Fruit fly (Drosophila melanogaster) S2 (cell line): ENCODE results near the gene CG33772.
"Not testable (repeated sequence)": the region's sequence is repeated elsewhere in the genome, so short reads cannot be mapped to it uniquely, and the experiment has no call there.

Source experiments
- CG8478 ChIP-seq: fragments of >200 bp; optimal IDR thresholded peaks from 2 replicates; lab custom pipeline; 2018
- CTCF ChIP-seq, 2 experiments: fragments of >200 bp; optimal IDR thresholded peaks; 2 replicates each; lab custom pipeline; 2018

The CG33772 gene

DNA sequence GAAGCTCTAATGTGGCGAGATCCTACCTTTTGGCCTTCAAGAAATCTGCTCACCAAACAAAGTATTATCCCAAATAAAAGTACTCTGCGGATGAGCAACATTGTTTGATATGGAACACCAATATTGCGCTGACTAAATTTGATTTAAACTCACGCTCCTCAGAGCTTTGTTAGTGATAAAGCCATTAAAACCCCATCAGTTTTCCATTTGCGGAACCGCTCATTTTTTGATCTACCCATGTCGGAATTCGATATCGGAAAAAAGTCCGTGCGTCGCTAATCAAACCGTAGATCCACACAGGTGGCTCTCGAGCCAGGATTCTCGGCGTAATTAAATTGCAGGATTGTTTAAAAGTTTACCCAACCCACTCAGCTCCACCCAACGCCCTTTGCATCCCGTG lies at the start of gene CG33772:
CG33772 (minus strand) TSS at position 101 of the 400 bp plus-strand sequence.
- TF ChIP-seq CTCF (optimal IDR thresholded peaks at IDR 0.05; lab: Kevin White, UChicago) (no peak), CG8478 (lab: Kevin White, UChicago) (no peak)

- TF ChIP-seq CG8478 (lab: Kevin White, UChicago) (no peak), CTCF (optimal IDR thresholded peaks at IDR 0.05; lab: Kevin White, UChicago) (no peak)
Observed at dm6 chr3L:22699133-22699532, 46.8 kb upstream of the CG33772 start, which contains the start of gene CG45116. Gene CG45116 (plus strand): TSS chr3L:22699433.

dm6 chr3L:22696930-22697329 lies 44.6 kb upstream of the CG33772 start, which contains the start of gene CG32453:
Gene CG32453 (plus strand): TSS chr3L:22697230.
- TF ChIP-seq CG8478 (lab: Kevin White, UChicago); CTCF (optimal IDR thresholded peaks at IDR 0.05; lab: Kevin White, UChicago): not testable (repeated sequence)

DNA sequence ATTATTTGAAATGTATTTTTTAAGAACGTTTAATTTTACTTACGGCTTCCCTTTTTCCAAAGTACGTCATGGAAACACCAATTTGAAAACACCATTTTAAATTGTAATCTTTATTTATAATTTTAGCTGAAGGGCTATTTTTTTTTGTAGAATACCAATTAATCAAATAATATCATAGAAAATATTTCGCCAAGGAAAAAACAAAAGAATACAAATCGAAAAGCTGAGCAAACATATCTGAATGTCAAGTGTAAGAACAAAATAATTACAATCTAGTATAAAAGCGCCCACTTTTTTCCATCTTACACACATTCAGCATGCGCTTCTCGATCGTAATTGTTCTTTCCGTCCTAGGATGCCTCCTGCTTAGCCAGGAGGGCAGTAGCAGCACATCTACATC lies 43.3 kb upstream of the CG33772 start, which contains the start of gene CG14452:
CG14452 (plus strand) TSS at position 301 of the 400 bp plus-strand sequence.
- TF ChIP-seq CTCF (optimal IDR thresholded peaks at IDR 0.05; lab: Kevin White, UChicago) (no peak), CG8478 (lab: Kevin White, UChicago) (no peak)

DNA sequence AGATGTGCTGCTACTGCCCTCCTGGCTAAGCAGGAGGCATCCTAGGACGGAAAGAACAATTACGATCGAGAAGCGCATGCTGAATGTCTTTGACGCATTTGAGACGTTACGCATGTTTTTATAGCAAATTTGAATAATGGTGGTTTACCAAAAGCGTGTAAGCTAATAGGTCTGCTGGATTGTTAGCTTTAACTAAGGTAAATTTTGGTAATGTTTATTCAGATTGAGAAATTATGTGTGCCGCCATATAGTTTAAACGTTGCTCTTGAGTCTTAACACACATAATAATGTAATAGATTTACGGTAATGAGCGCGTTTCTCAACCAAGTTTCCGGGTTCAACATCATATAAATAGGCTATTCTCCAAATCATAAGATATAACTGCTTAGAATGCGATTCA lies 41.4 kb upstream of the CG33772 start, which contains the start of the genes CG12546 and CG14453:
CG12546 (minus strand) TSS at position 101 of the 400 bp plus-strand sequence.
CG14453 (plus strand) TSS at position 372 of the 400 bp plus-strand sequence.
- no peak for TF ChIP-seq CTCF (optimal IDR thresholded peaks at IDR 0.05; lab: Kevin White, UChicago)
- no peak for TF ChIP-seq CG8478 (lab: Kevin White, UChicago)

DNA sequence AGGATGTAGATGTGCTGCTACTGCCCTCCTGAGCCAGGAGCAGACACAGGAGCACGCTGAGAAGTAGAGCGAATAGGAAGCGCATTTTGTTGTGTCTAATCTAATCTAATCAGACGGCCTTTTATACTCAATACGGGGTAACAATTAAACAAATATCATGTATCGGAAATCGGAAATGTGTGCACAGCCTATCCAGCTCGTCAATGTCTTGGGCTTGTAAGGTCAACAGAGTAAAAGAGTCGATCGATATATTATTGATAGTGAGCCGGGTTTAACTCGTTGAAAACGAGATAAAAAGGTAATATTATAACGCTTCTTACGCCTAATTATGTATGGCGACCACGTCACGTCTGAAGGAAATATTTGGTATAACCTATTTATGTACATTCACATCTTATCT lies 40.1 kb upstream of the CG33772 start, which contains the start of gene CG14454:
CG14454 (minus strand) TSS at position 101 of the 400 bp plus-strand sequence.
- TF ChIP-seq CTCF (optimal IDR thresholded peaks at IDR 0.05; lab: Kevin White, UChicago); CG8478 (lab: Kevin White, UChicago): not testable (repeated sequence)

DNA sequence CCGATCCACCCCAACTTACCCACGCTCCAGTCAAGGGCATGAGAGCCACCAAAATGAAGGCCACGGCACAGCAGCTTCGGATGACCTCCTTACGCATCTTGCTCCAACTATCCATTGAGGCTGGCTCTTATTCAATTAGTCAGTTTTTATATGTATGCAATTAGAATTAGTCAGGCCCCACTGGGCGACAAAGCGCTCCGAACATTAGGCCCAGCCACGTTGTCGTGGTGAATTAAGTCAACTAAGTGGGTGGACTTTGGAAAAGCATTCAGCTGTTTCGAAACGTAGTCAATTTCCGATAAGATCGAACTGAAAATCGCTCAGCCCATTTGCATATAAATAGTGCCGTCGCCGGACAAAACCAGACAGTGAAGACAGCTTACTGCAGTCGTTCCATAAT lies 34.7 kb upstream of the CG33772 start, which contains the start of the genes CG14455 and CG14456:
CG14455 (minus strand) TSS at position 101 of the 400 bp plus-strand sequence.
CG14456 (plus strand) TSS at position 236 of the 400 bp plus-strand sequence.
- TF ChIP-seq CG8478 (lab: Kevin White, UChicago): no peak
- TF ChIP-seq CTCF (optimal IDR thresholded peaks at IDR 0.05; lab: Kevin White, UChicago): no peak

dm6 chr3L:22680932-22681331 lies 28.6 kb upstream of the CG33772 start:
- no peak for TF ChIP-seq CG8478 (lab: Kevin White, UChicago)
- peak in 1 of 2 experiments; percentile 8 for TF ChIP-seq CTCF (optimal IDR thresholded peaks at IDR 0.05; lab: Kevin White, UChicago)

dm6 chr3L:22671699-22672276 lies 19.5 kb upstream of the CG33772 start:
- no peak for TF ChIP-seq CG8478 (lab: Kevin White, UChicago)
- peak; percentile 72 to 73 for TF ChIP-seq CTCF (optimal IDR thresholded peaks at IDR 0.05; lab: Kevin White, UChicago)

DNA sequence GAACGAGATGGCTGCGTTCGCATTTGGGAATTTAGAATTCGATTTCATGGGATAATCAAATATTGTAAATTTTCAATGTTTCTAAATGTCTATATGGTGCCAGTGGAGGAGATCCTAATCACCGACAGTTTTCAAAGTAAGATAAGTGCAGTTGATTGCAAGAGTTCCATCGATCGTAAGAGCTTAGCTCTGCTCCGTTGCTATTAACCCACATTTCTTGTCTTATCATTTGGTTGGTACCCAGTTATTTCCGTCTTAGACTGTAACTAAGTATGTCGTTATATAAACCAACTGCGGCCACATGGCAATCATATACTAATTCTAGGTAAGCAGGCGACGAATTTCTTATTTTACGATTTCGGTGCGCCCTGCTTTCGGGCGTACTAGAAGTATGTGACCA lies 17.8 kb upstream of the CG33772 start:
- TF ChIP-seq CG8478 (lab: Kevin White, UChicago): no peak
- TF ChIP-seq CTCF (optimal IDR thresholded peaks at IDR 0.05; lab: Kevin White, UChicago): no peak

dm6 chr3L:22669275-22670006 lies 17.1 kb upstream of the CG33772 start, which contains the start of gene Jhbp6:
Gene Jhbp6 (plus strand): TSS chr3L:22669956.
- TF ChIP-seq CTCF (optimal IDR thresholded peaks at IDR 0.05; lab: Kevin White, UChicago) (no peak), CG8478 (lab: Kevin White, UChicago) (no peak)

DNA sequence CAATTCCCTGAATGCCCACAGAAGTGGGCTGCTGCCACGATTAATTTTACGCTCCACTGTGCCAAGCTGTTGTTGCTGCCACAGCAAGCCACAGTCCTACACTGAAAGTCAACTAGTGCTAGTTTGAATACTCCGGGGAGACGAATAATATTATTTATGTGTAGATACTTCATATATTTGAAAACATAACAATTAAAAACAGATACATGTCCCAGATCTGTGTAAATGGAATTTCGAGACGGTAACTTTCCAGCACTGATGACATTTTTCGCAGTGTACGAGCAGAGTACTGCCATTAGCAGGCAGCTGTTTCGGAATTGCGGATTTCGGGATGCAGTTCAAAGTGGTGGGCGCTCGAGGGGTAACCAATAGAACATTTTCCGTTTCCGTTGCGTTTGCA lies 12.8 kb upstream of the CG33772 start:
- TF ChIP-seq CTCF (optimal IDR thresholded peaks at IDR 0.05; lab: Kevin White, UChicago) (no peak), CG8478 (lab: Kevin White, UChicago) (no peak)

dm6 chr3L:22649096-22649495 lies 3.2 kb downstream of the CG33772 start, which contains the start of gene CG33771:
Gene CG33771 (plus strand): TSS chr3L:22649396.
- TF ChIP-seq CTCF (optimal IDR thresholded peaks at IDR 0.05; lab: Kevin White, UChicago): no peak
- TF ChIP-seq CG8478 (lab: Kevin White, UChicago): no peak

dm6 chr3L:22648372-22648771 lies 4.0 kb downstream of the CG33772 start, which contains the start of gene CG33770:
Gene CG33770 (plus strand): TSS chr3L:22648672.
- TF ChIP-seq CTCF (optimal IDR thresholded peaks at IDR 0.05; lab: Kevin White, UChicago) (no peak), CG8478 (lab: Kevin White, UChicago) (no peak)
